Worm (Caenorhabditis elegans) whole organism, L4 larva: Measurements from ENCODE around the gene ral-1.
A peak's percentile ranks its signal among the peaks of the same experiment; 100 is the strongest.

Experiments
- Y105C5A.15 ChIP-seq: fragments of 200-800 bp; sonication (Bioruptor generic); IDR thresholded peaks from 2 replicates; pipeline ENCODE4 v1.3.6; 2022; ENCODE audit warnings: missing genetic modification characterization, missing compliant biosample characterization
- ZK546.5 ChIP-seq, 2 experiments: sonication (generic microtip); optimal IDR thresholded peaks; 2 replicates each; lab custom pipeline; 2017; ENCODE audit warnings: missing biosample characterization in 2 of 2, missing genetic modification characterization in 2 of 2
- aha-1 ChIP-seq: fragments of 150-350 bp; peaks from one replicate; lab custom pipeline; 2014; ENCODE audit warnings: missing biosample characterization, missing genetic modification characterization
- ama-1 ChIP-seq: fragments of 150-350 bp; optimal IDR thresholded peaks from 2 replicates; lab custom pipeline; 2014; ENCODE audit warnings: inconsistent platforms, mixed read lengths
- attf-4 ChIP-seq: sonication (generic microtip); optimal IDR thresholded peaks from 3 replicates; lab custom pipeline; 2017; ENCODE audit warnings: missing biosample characterization, missing genetic modification characterization
- cey-2 ChIP-seq: sonication (generic microtip); optimal IDR thresholded peaks from 3 replicates; lab custom pipeline; 2017; ENCODE audit warnings: missing genetic modification characterization, mild to moderate bottlenecking, missing compliant biosample characterization, antibody characterized with exemption, borderline replicate concordance; ENCODE audit not compliant: insufficient read depth
- daf-16 ChIP-seq, 3 experiments: sonication (generic microtip); optimal IDR thresholded peaks; 2 replicates each; lab custom pipeline; 2016 to 2017; ENCODE audit warnings: missing genetic modification characterization in 3 of 3, missing genetic modification reagents in 3 of 3, mild to moderate bottlenecking in 2 of 3, missing compliant biosample characterization in 2 of 3, missing biosample characterization in 1 of 3, moderate library complexity in 1 of 3
- daf-19 ChIP-seq: fragments of 200-800 bp; sonication (Bioruptor generic); conservative IDR thresholded peaks from 2 replicates; pipeline ENCODE4 v1.3.6; 2022; ENCODE audit warnings: missing genetic modification characterization, missing compliant biosample characterization
- dpl-1 ChIP-seq: fragments of 150-350 bp; optimal IDR thresholded peaks from 2 replicates; lab custom pipeline; 2014; ENCODE audit warnings: missing biosample characterization, missing genetic modification reagents, missing genetic modification characterization
- dve-1 ChIP-seq: sonication (generic microtip); optimal IDR thresholded peaks from 2 replicates; lab custom pipeline; 2017; ENCODE audit warnings: antibody characterized with exemption, mild to moderate bottlenecking, missing genetic modification characterization, missing compliant biosample characterization; ENCODE audit not compliant: insufficient read depth
- gei-8 ChIP-seq: fragments of 200-800 bp; sonication (Bioruptor generic); optimal IDR thresholded peaks from 2 replicates; lab custom pipeline; 2018; ENCODE audit warnings: mild to moderate bottlenecking, missing genetic modification characterization, missing compliant biosample characterization
- hlh-11 ChIP-seq: fragments of 200-800 bp; sonication (Bioruptor generic); optimal IDR thresholded peaks from 2 replicates; lab custom pipeline; 2018; ENCODE audit warnings: mild to moderate bottlenecking, missing genetic modification characterization, missing compliant biosample characterization
- hlh-30 ChIP-seq: sonication (generic microtip); optimal IDR thresholded peaks from 2 replicates; lab custom pipeline; 2017; ENCODE audit warnings: antibody characterized with exemption, mild to moderate bottlenecking, missing genetic modification characterization, missing compliant biosample characterization; ENCODE audit not compliant: insufficient read depth
- jun-1 ChIP-seq: fragments of 150-350 bp; optimal IDR thresholded peaks from 2 replicates; lab custom pipeline; 2014; ENCODE audit warnings: missing biosample characterization, missing genetic modification reagents, missing genetic modification characterization
- lin-38 ChIP-seq: fragments of 200-800 bp; sonication (Bioruptor generic); IDR thresholded peaks from 2 replicates; pipeline ENCODE4 v1.3.6; 2022; ENCODE audit warnings: missing genetic modification reagents, missing genetic modification characterization, missing compliant biosample characterization
- lsy-2 ChIP-seq, 2 experiments: fragments of 150-350 bp in 1 of 2; sonication (generic microtip) in 1 of 2; optimal IDR thresholded peaks; 2 replicates each; lab custom pipeline; 2014 to 2017; ENCODE audit warnings: missing biosample characterization in 2 of 2, missing genetic modification characterization in 2 of 2
- mdl-1 ChIP-seq, 2 experiments: fragments of 150-350 bp in 1 of 2; sonication (generic microtip) in 1 of 2; optimal IDR thresholded peaks; 2 replicates each; lab custom pipeline; 2014 to 2017; ENCODE audit warnings: missing biosample characterization in 2 of 2, missing genetic modification characterization in 2 of 2
- mep-1 ChIP-seq: fragments of 150-350 bp; sonication (generic microtip); optimal IDR thresholded peaks from 3 replicates; lab custom pipeline; 2014; ENCODE audit warnings: missing biosample characterization, missing genetic modification characterization
- mes-2 ChIP-seq: sonication (generic microtip); optimal IDR thresholded peaks from 2 replicates; lab custom pipeline; 2016; ENCODE audit warnings: missing genotype, mild to moderate bottlenecking, missing genetic modification characterization, missing compliant biosample characterization; ENCODE audit not compliant: poor library complexity, severe bottlenecking
- nhr-10 ChIP-seq: fragments of 150-350 bp; optimal IDR thresholded peaks from 2 replicates; lab custom pipeline; 2014; ENCODE audit warnings: missing biosample characterization, missing genetic modification characterization
- nhr-11 ChIP-seq: fragments of 150-350 bp; optimal IDR thresholded peaks from 2 replicates; lab custom pipeline; 2014; ENCODE audit warnings: missing biosample characterization, missing genetic modification characterization
- nhr-237 ChIP-seq: sonication (generic microtip); optimal IDR thresholded peaks from 2 replicates; lab custom pipeline; 2017; ENCODE audit warnings: missing biosample characterization, missing genetic modification characterization
- nhr-28 ChIP-seq: fragments of 150-350 bp; optimal IDR thresholded peaks from 2 replicates; lab custom pipeline; 2014; ENCODE audit warnings: missing biosample characterization, missing genetic modification characterization
- nhr-48 ChIP-seq: sonication (generic microtip); optimal IDR thresholded peaks from 2 replicates; lab custom pipeline; 2016; ENCODE audit warnings: mild to moderate bottlenecking, missing genetic modification characterization, missing compliant biosample characterization
- nhr-6 ChIP-seq: fragments of 150-350 bp; optimal IDR thresholded peaks from 2 replicates; lab custom pipeline; 2014; ENCODE audit warnings: missing biosample characterization, missing genetic modification characterization
- pha-4 ChIP-seq, 2 experiments: fragments of 150-350 bp in 1 of 2; fragments of 200-800 bp in 1 of 2; sonication (Bioruptor generic) in 1 of 2; IDR thresholded peaks in 1 of 2; optimal IDR thresholded peaks in 1 of 2; 2 replicates each; pipeline versions ENCODE4 v1.3.6 to Lab custom; 2014 to 2022; ENCODE audit warnings: missing genetic modification characterization in 2 of 2, missing genetic modification reagents in 2 of 2, missing biosample characterization in 1 of 2, missing compliant biosample characterization in 1 of 2
- php-3 ChIP-seq: fragments of 200-800 bp; sonication (Bioruptor generic); IDR thresholded peaks from 2 replicates; pipeline ENCODE4 v1.3.6; 2022; ENCODE audit warnings: missing genetic modification reagents, missing genetic modification characterization, missing compliant biosample characterization
- snpc-4 ChIP-seq: fragments of 150-350 bp; optimal IDR thresholded peaks from 2 replicates; lab custom pipeline; 2014; ENCODE audit warnings: missing biosample characterization, missing genetic modification characterization
- tra-1 ChIP-seq: fragments of 200-800 bp; sonication (Bioruptor generic); IDR thresholded peaks from 2 replicates; pipeline ENCODE4 v1.3.6; 2022; ENCODE audit warnings: missing genetic modification reagents, missing genetic modification characterization, missing compliant biosample characterization
- unc-62 ChIP-seq, 3 experiments: fragments of 150-350 bp in 1 of 3; sonication (generic microtip); optimal IDR thresholded peaks in 2 of 3; peaks in 1 of 3; 1 replicate in 1 of 3; 2 replicates in 2 of 3; lab custom pipeline; 2014 to 2017; ENCODE audit warnings: missing biosample characterization in 3 of 3, missing genetic modification characterization in 3 of 3, missing genetic modification reagents in 3 of 3, missing genotype in 1 of 3
- zag-1 ChIP-seq: fragments of 150-350 bp; optimal IDR thresholded peaks from 2 replicates; lab custom pipeline; 2014; ENCODE audit warnings: missing biosample characterization, missing genetic modification characterization
- zfp-2 ChIP-seq: sonication (generic microtip); optimal IDR thresholded peaks from 2 replicates; lab custom pipeline; 2016; ENCODE audit warnings: mild to moderate bottlenecking, missing genetic modification characterization, missing compliant biosample characterization
- zfp-3 ChIP-seq: fragments of 200-800 bp; sonication (Bioruptor generic); conservative IDR thresholded peaks from 2 replicates; pipeline ENCODE4 v1.3.6; 2022; ENCODE audit warnings: missing genetic modification reagents, missing genetic modification characterization, missing compliant biosample characterization
- zip-11 ChIP-seq: fragments of 200-800 bp; sonication (Bioruptor generic); IDR thresholded peaks from 2 replicates; pipeline ENCODE4 v1.3.6; 2022; ENCODE audit warnings: missing genetic modification characterization, missing compliant biosample characterization
- zip-2 ChIP-seq: fragments of 150-350 bp; optimal IDR thresholded peaks from 2 replicates; lab custom pipeline; 2014; ENCODE audit warnings: missing biosample characterization, missing genetic modification characterization
- ztf-7 ChIP-seq: fragments of 150-350 bp; optimal IDR thresholded peaks from 2 replicates; lab custom pipeline; 2014; ENCODE audit warnings: missing biosample characterization, missing genetic modification characterization

Gene ral-1

DNA sequence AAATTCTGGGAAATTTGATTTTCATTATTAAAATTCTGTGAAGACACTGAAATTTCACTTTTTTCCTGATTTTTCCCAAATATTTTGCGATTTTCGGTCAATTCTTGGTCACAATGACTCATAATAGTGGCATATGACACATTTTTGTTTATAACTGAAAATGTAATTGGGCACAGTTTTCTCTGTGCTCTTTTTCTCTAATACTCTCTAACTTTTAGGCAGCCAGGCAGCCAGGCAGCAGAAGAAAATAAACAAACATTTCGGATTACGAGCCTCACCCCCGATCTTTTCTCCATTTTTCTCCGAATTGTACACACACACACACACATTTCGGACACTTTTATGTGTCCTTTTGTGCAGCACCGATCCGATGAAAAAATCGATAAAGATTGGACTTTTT, 3.7 kb upstream of the ral-1 start:
- TF ChIP-seq dve-1 (tag; lab: Kevin White, UChicago) (peak; percentile 48), hlh-11 (peak; percentile 49), zip-2 (no peak), nhr-6 (tag; lab: Kevin White, UChicago) (peak; percentile 57), pha-4 (GFP tag; IDR thresholded peaks at IDR 0.05; lab: Robert Waterston, UW) (no peak), pha-4 (tag; optimal IDR thresholded peaks at IDR 0.05; lab: Kevin White, UChicago) (peak; percentile 90), aha-1 (peak; percentile 19), tra-1 (GFP tag; lab: Robert Waterston, UW) (no peak), mes-2 (tag; lab: Kevin White, UChicago) (peak; percentile 11), daf-16 (GFP tag; optimal IDR thresholded peaks at IDR 0.05; lab: Kevin White, UChicago) (no peak), daf-16 (tag; optimal IDR thresholded peaks at IDR 0.05; lab: Kevin White, UChicago) (peak; percentile 42), nhr-28 (tag; lab: Kevin White, UChicago) (peak; percentile 15)

DNA sequence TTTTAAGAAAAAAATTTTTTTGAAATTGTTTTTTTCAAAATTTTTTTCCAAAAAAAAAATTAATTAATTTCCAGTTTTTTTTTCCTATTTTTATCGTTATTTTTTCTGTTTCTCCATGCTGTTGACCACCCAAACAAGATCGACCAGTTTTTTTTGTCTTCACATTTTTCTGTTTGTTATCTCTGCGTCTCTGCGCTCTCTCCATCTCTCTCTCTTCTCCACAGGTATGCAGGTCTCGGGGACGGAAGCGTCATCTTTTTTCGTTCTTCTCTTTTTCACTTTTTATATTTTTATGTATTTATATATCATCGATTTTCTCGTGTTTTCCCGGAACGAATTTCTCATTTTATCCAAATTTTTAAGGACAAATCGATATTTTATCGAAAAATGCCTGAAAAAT, 2.2 kb upstream of the ral-1 start:
- no peak for TF ChIP-seq daf-16 (GFP tag; optimal IDR thresholded peaks at IDR 0.05; lab: Kevin White, UChicago)
- peak; percentile 40 for TF ChIP-seq daf-16 (tag; optimal IDR thresholded peaks at IDR 0.05; lab: Kevin White, UChicago)
- no peak for TF ChIP-seq unc-62 (GFP tag; optimal IDR thresholded peaks at IDR 0.05 in 1 of 2; lab: Kevin White, UChicago)
- no peak for TF ChIP-seq unc-62 (tag; optimal IDR thresholded peaks at IDR 0.05; lab: Kevin White, UChicago)
- peak; percentile 1 for TF ChIP-seq mep-1
- no peak for TF ChIP-seq attf-4 (tag; lab: Kevin White, UChicago)
- no peak for TF ChIP-seq nhr-10 (tag; lab: Kevin White, UChicago)
- no peak for TF ChIP-seq tra-1 (GFP tag; lab: Robert Waterston, UW)
- TF ChIP-seq zfp-2 = no peak
- no peak for TF ChIP-seq nhr-11
- peak; percentile 7 for TF ChIP-seq cey-2 (tag; lab: Kevin White, UChicago)
- TF ChIP-seq nhr-237 (tag; lab: Kevin White, UChicago) = no peak
- peak; percentile 49 for TF ChIP-seq nhr-6 (tag; lab: Kevin White, UChicago)
- peak in 1 of 2 experiments; percentile 4 for TF ChIP-seq lsy-2 (tag; optimal IDR thresholded peaks at IDR 0.05; lab: Kevin White, UChicago)
- TF ChIP-seq dve-1 (tag; lab: Kevin White, UChicago) = peak; percentile 31
- TF ChIP-seq mes-2 (tag; lab: Kevin White, UChicago) = peak; percentile 9
- peak in 1 of 2 experiments; percentile 26 for TF ChIP-seq mdl-1 (tag; optimal IDR thresholded peaks at IDR 0.05; lab: Kevin White, UChicago)
- TF ChIP-seq dpl-1 = peak; percentile 1
- TF ChIP-seq ama-1 (lab: Kevin White, UChicago) = no peak
- TF ChIP-seq hlh-11 = peak; percentile 36
- no peak for TF ChIP-seq pha-4 (GFP tag; IDR thresholded peaks at IDR 0.05; lab: Robert Waterston, UW)
- no peak for TF ChIP-seq pha-4 (tag; optimal IDR thresholded peaks at IDR 0.05; lab: Kevin White, UChicago)
- TF ChIP-seq nhr-48 (tag; lab: Kevin White, UChicago) = peak; percentile 9
- peak; percentile 54 for TF ChIP-seq hlh-30 (tag; lab: Kevin White, UChicago)
- no peak for TF ChIP-seq jun-1 (tag; lab: Kevin White, UChicago)
- TF ChIP-seq gei-8 = no peak
- TF ChIP-seq snpc-4 (tag; lab: Kevin White, UChicago) = no peak
- peak; percentile 37 for TF ChIP-seq nhr-28 (tag; lab: Kevin White, UChicago)
- TF ChIP-seq zip-11 (GFP tag; lab: Robert Waterston, UW) = no peak
- no peak for TF ChIP-seq ztf-7
- TF ChIP-seq ZK546.5 (tag; optimal IDR thresholded peaks at IDR 0.05; lab: Kevin White, UChicago) = no peak

DNA sequence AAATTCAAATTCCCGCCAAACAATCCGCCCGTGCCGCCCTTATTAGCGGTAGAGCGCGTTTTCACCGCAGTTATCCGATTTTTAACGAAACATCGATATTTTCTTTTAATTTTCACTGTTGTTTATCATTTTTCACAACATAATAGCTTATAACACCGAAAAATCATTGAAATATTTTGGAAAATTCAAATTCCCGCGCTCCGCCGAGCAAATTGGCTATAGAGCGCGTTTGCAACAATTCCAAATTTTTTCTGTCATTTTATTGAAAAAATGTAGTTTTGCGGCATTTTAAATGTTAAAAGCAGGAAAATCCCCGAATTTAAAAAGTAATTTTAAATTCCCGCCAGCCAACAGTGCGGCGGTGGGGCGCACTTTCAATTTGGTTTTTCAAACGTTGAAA, 1.4 kb upstream of the ral-1 start:
- TF ChIP-seq lin-38 (GFP tag; lab: Robert Waterston, UW) = peak; percentile 77
- TF ChIP-seq php-3 (GFP tag; lab: Robert Waterston, UW) = no peak

DNA sequence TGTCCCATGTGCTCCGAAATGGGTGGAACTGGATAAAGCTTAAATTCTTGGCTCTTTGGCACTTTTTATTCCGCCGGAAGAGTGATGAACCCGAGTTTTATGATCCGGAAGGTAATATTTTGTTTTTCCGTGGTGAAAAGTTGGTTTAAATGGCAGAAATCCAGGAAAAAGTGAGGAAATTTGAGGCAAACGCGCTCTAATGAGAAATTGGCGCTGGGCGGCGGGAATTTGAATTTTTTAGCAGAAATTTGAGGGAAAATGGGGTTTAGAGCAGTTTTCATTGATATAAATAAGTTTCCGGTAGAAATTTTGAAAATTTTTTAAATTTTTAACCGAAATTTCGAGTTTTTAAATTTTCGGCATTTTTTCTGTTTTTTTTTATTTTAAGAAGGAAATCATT, 497 bp downstream of the ral-1 start:
- TF ChIP-seq daf-19 (no peak), zag-1 (tag; lab: Kevin White, UChicago) (no peak), lin-38 (GFP tag; lab: Robert Waterston, UW) (peak; percentile 68), Y105C5A.15 (GFP tag; lab: Robert Waterston, UW) (no peak), zfp-3 (GFP tag; lab: Robert Waterston, UW) (no peak), zip-11 (GFP tag; lab: Robert Waterston, UW) (no peak)
